Worm (Caenorhabditis elegans) whole organism, L3 larva: ENCODE results near the gene sra-33.

Experiments used
- ZK546.5 ChIP-seq: sonication (generic microtip); optimal IDR thresholded peaks from 2 replicates; lab custom pipeline; 2017; ENCODE audit warnings: missing biosample characterization, missing genetic modification characterization
- ama-1 ChIP-seq: fragments of 150-350 bp; optimal IDR thresholded peaks from 2 replicates; lab custom pipeline; 2018
- elt-2 ChIP-seq: sonication (generic microtip); optimal IDR thresholded peaks from 2 replicates; lab custom pipeline; 2016; ENCODE audit warnings: missing genetic modification reagents, mild to moderate bottlenecking, missing genetic modification characterization, missing compliant biosample characterization
- nhr-11 ChIP-seq: fragments of 150-350 bp; optimal IDR thresholded peaks from 2 replicates; lab custom pipeline; 2014; ENCODE audit warnings: missing biosample characterization, missing genetic modification characterization
- nhr-23 ChIP-seq: fragments of 150-350 bp; optimal IDR thresholded peaks from 2 replicates; lab custom pipeline; 2014; ENCODE audit warnings: missing biosample characterization, missing genetic modification reagents, missing genetic modification characterization
- nhr-43 ChIP-seq: sonication (generic microtip); optimal IDR thresholded peaks from 2 replicates; lab custom pipeline; 2016; ENCODE audit warnings: mild to moderate bottlenecking, missing genetic modification characterization, missing compliant biosample characterization; ENCODE audit not compliant: poor library complexity, severe bottlenecking
- nhr-76 ChIP-seq: fragments of 150-350 bp; sonication (generic microtip); optimal IDR thresholded peaks from 5 replicates; lab custom pipeline; 2014; ENCODE audit warnings: missing biosample characterization, missing genetic modification characterization
- skn-1 ChIP-seq: fragments of 150-350 bp; optimal IDR thresholded peaks from 2 replicates; lab custom pipeline; 2014; ENCODE audit warnings: missing biosample characterization, missing genetic modification characterization

DNA sequence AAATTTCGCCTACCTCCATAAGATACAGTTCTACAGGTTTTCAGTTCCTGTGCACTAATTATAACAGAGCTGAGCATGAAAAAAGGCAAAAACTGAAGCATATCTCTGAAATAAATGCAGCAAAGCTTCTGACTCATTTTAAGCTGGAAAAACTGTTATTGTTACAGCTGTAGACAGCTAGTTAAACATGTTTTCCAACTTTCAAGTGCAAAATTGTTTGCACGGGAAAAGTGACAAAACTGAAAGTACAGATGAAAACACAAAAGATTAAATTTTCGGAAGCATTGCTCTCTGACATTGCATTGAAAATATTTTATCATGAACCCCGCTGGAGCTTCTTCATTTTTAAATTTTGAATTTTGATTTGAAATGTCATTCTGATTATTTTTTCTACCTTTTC lies 46.3 kb downstream of the sra-33 start, which contains the start of gene T05C1.5:
- TF ChIP-seq nhr-11 (tag; lab: Kevin White, UChicago) (no peak), nhr-76 (tag; lab: Kevin White, UChicago) (no peak), ZK546.5 (no peak), skn-1 (tag; lab: Kevin White, UChicago) (no peak), elt-2 (no peak), ama-1 (lab: Kevin White, UChicago) (no peak), nhr-43 (no peak), nhr-23 (tag; lab: Kevin White, UChicago) (no peak)
